Fruit fly (Drosophila melanogaster): ENCODE results near the gene ndl.

Gene ndl

dm6 chr3L:6551816-6552371, 51.3 kb downstream of the ndl start (continued):
- no peak for TF ChIP-seq en (GFP tag; optimal IDR thresholded peaks at IDR 0.05)
- no peak for TF ChIP-seq TFAM (GFP tag; optimal IDR thresholded peaks at IDR 0.05)
- peak; percentile 9 for TF ChIP-seq CG30431 (GFP tag; optimal IDR thresholded peaks at IDR 0.05)
- no peak for TF ChIP-seq CG17802 (tag; optimal IDR thresholded peaks at IDR 0.05)
- TF ChIP-seq CG3995 (GFP tag; optimal IDR thresholded peaks at IDR 0.05) = no peak
- TF ChIP-seq hth (optimal IDR thresholded peaks at IDR 0.05) = no peak
- no peak for TF ChIP-seq cato (GFP tag; optimal IDR thresholded peaks at IDR 0.05; ENCODE audit: borderline replicate concordance)
- no peak for TF ChIP-seq CG18764 (GFP tag; optimal IDR thresholded peaks at IDR 0.05)
- peak; percentile 34 for TF ChIP-seq odd (GFP tag; optimal IDR thresholded peaks at IDR 0.05)
- TF ChIP-seq ap (GFP tag; IDR thresholded peaks at IDR 0.05) = 0 out of 2 replicates have a peak, but pooled peaks have one; percentile 18
- TF ChIP-seq CG14014 (GFP tag; IDR thresholded peaks at IDR 0.05) = no peak
- no peak for TF ChIP-seq CG4820 (GFP tag; optimal IDR thresholded peaks at IDR 0.05)
- peak; percentile 13 for TF ChIP-seq Deaf1 (tag; optimal IDR thresholded peaks at IDR 0.05)
- no peak for TF ChIP-seq CG11247 (GFP tag; IDR thresholded peaks at IDR 0.05)
- TF ChIP-seq fd3F (GFP tag; optimal IDR thresholded peaks at IDR 0.05) = peak; percentile 18
- TF ChIP-seq CG11560 (tag; IDR thresholded peaks at IDR 0.05) = no peak
- no peak for TF ChIP-seq C15 (GFP tag; IDR thresholded peaks at IDR 0.05)
- no peak for TF ChIP-seq Dref (GFP tag; IDR thresholded peaks at IDR 0.05)
- no peak for TF ChIP-seq trh (GFP tag; optimal IDR thresholded peaks at IDR 0.05)
- no peak for TF ChIP-seq kay (GFP tag; optimal IDR thresholded peaks at IDR 0.05)
- TF ChIP-seq sens (GFP tag) = no peak
- no peak for TF ChIP-seq Kr (GFP tag; optimal IDR thresholded peaks at IDR 0.05)
- TF ChIP-seq cwo (GFP tag; optimal IDR thresholded peaks at IDR 0.05) = peak; percentile 41
- no peak for TF ChIP-seq CG8290 (GFP tag; optimal IDR thresholded peaks at IDR 0.05)
- TF ChIP-seq CG8290 (tag; optimal IDR thresholded peaks at IDR 0.05) = no peak
- TF ChIP-seq CG13123 (GFP tag; optimal IDR thresholded peaks at IDR 0.05) = no peak
- no peak for TF ChIP-seq Doc2 (GFP tag; IDR thresholded peaks at IDR 0.05)
- no peak for TF ChIP-seq sim (GFP tag; IDR thresholded peaks at IDR 0.05)
- peak in 1 of 2 experiments; percentile 78 for TF ChIP-seq Hr51 (GFP tag; optimal IDR thresholded peaks at IDR 0.05)
- TF ChIP-seq MESR4 (GFP tag; optimal IDR thresholded peaks at IDR 0.05) = no peak
- no peak for TF ChIP-seq CG11398 (GFP tag; optimal IDR thresholded peaks at IDR 0.05)
- no peak for TF ChIP-seq CG14860 (GFP tag; IDR thresholded peaks at IDR 0.05; ENCODE audit: partially characterized antibody)
- TF ChIP-seq ken (GFP tag; IDR thresholded peaks at IDR 0.05) = peak; percentile 35; the same call in 1 of the 3 replicates
- TF ChIP-seq Hmx (GFP tag; optimal IDR thresholded peaks at IDR 0.05) = no peak
- TF ChIP-seq dmrt11E (tag; optimal IDR thresholded peaks at IDR 0.05) = peak; percentile 64
- peak; percentile 48 for TF ChIP-seq CG14710 (tag; optimal IDR thresholded peaks at IDR 0.05)
- TF ChIP-seq CG4360 (GFP tag; IDR thresholded peaks at IDR 0.05) = no peak
- TF ChIP-seq CG10565 (GFP tag; optimal IDR thresholded peaks at IDR 0.05) = no peak
- TF ChIP-seq Trl (optimal IDR thresholded peaks at IDR 0.05) = no peak
- no peak for TF ChIP-seq Trl (GFP tag; optimal IDR thresholded peaks at IDR 0.05)
- TF ChIP-seq hkb (optimal IDR thresholded peaks at IDR 0.05) = no peak
- peak; percentile 45; the same call in 1 of the 2 replicates for TF ChIP-seq hkb (GFP tag; IDR thresholded peaks at IDR 0.05)
- peak; percentile 27; the same call in 1 of the 2 replicates for TF ChIP-seq CG10366 (GFP tag; IDR thresholded peaks at IDR 0.05)
- TF ChIP-seq CG10654 (GFP tag; optimal IDR thresholded peaks at IDR 0.05) = peak; percentile 40
- TF ChIP-seq ssp (GFP tag; IDR thresholded peaks at IDR 0.05) = peak; percentile 13; the same call in 1 of the 2 replicates
- no peak for TF ChIP-seq cas (GFP tag; IDR thresholded peaks at IDR 0.05)
- TF ChIP-seq CG13287 (GFP tag; IDR thresholded peaks at IDR 0.05; ENCODE audit: partially characterized antibody) = no peak
- TF ChIP-seq kni (GFP tag; optimal IDR thresholded peaks at IDR 0.05) = no peak
- peak; percentile 42; the same call in 1 of the 2 replicates for TF ChIP-seq E2f2 (GFP tag; IDR thresholded peaks at IDR 0.05)
- TF ChIP-seq croc (GFP tag; conservative IDR thresholded peaks at IDR 0.05) = peak; percentile 28; the same call in 1 of the 3 replicates
- no peak for TF ChIP-seq zen2 (GFP tag; IDR thresholded peaks at IDR 0.05; ENCODE audit: partially characterized antibody)
- no peak for TF ChIP-seq ranshi (GFP tag; IDR thresholded peaks at IDR 0.05)

Data from whole organism, embryonic.